Worm (Caenorhabditis elegans) whole organism, L4 larva: Measurements from ENCODE around the gene cmd-1.

Source experiments
- F44E2.7 ChIP-seq: fragments of 200-800 bp; sonication (Bioruptor generic); IDR thresholded peaks from 2 replicates; pipeline ENCODE4 v2.1.2; 2022; ENCODE audit warnings: missing genetic modification characterization, missing compliant biosample characterization
- F49E8.2 ChIP-seq: sonication (generic microtip); optimal IDR thresholded peaks from 2 replicates; lab custom pipeline; 2016; ENCODE audit warnings: missing compliant biosample characterization, mild to moderate bottlenecking, missing genetic modification characterization, borderline replicate concordance
- T26A8.4 ChIP-seq: fragments of 200-800 bp; sonication (Bioruptor generic); IDR thresholded peaks from 2 replicates; pipeline ENCODE4 v1.3.6; 2022; ENCODE audit warnings: missing genetic modification characterization, missing compliant biosample characterization
- Y48G9A.11 ChIP-seq: fragments of 200-800 bp; sonication (Bioruptor generic); IDR thresholded peaks from 2 replicates; pipeline ENCODE4 v1.3.6; 2022; ENCODE audit warnings: missing genetic modification reagents, missing genetic modification characterization, missing compliant biosample characterization
- aly-2 ChIP-seq: sonication (generic microtip); optimal IDR thresholded peaks from 2 replicates; lab custom pipeline; 2018; ENCODE audit warnings: missing biosample characterization, missing genetic modification characterization
- ceh-20 ChIP-seq: fragments of 200-800 bp; sonication (Bioruptor generic); IDR thresholded peaks from 2 replicates; pipeline ENCODE4 v1.3.6; 2022; ENCODE audit warnings: missing genetic modification reagents, missing genetic modification characterization, missing compliant biosample characterization
- ceh-32 ChIP-seq: sonication (generic microtip); optimal IDR thresholded peaks from 2 replicates; lab custom pipeline; 2016; ENCODE audit warnings: mild to moderate bottlenecking, missing genetic modification characterization, missing compliant biosample characterization; ENCODE audit not compliant: poor library complexity
- ceh-82 ChIP-seq: sonication (generic microtip); optimal IDR thresholded peaks from 2 replicates; lab custom pipeline; 2017; ENCODE audit warnings: missing biosample characterization, missing genetic modification characterization
- cey-2 ChIP-seq: sonication (generic microtip); optimal IDR thresholded peaks from 3 replicates; lab custom pipeline; 2017; ENCODE audit warnings: missing genetic modification characterization, mild to moderate bottlenecking, missing compliant biosample characterization, antibody characterized with exemption, borderline replicate concordance; ENCODE audit not compliant: insufficient read depth
- ctbp-1 ChIP-seq: fragments of 200-800 bp; sonication (Bioruptor generic); IDR thresholded peaks from 2 replicates; pipeline ENCODE4 v1.3.6; 2022; ENCODE audit warnings: missing genetic modification reagents, missing genetic modification characterization, missing compliant biosample characterization
- daf-16 ChIP-seq, 3 experiments: sonication (generic microtip); optimal IDR thresholded peaks; 2 replicates each; lab custom pipeline; 2016 to 2017; ENCODE audit warnings: missing genetic modification characterization in 3 of 3, missing genetic modification reagents in 3 of 3, mild to moderate bottlenecking in 2 of 3, missing compliant biosample characterization in 2 of 3, missing biosample characterization in 1 of 3, moderate library complexity in 1 of 3
- daf-19 ChIP-seq: fragments of 200-800 bp; sonication (Bioruptor generic); conservative IDR thresholded peaks from 2 replicates; pipeline ENCODE4 v1.3.6; 2022; ENCODE audit warnings: missing genetic modification characterization, missing compliant biosample characterization
- daf-8 ChIP-seq: fragments of 200-800 bp; sonication (Bioruptor generic); IDR thresholded peaks from 2 replicates; pipeline ENCODE4 v1.3.6; 2022; ENCODE audit warnings: missing genetic modification characterization, missing compliant biosample characterization
- dmd-6 ChIP-seq: fragments of 200-800 bp; sonication (Bioruptor generic); IDR thresholded peaks from 2 replicates; pipeline ENCODE4 v1.3.6; 2022; ENCODE audit warnings: missing genetic modification reagents, missing genetic modification characterization, missing compliant biosample characterization
- dmd-8 ChIP-seq: fragments of 200-800 bp; sonication (Bioruptor generic); IDR thresholded peaks from 2 replicates; pipeline ENCODE4 v1.3.6; 2022; ENCODE audit warnings: missing genetic modification characterization, missing compliant biosample characterization
- dpl-1 ChIP-seq: fragments of 150-350 bp; optimal IDR thresholded peaks from 2 replicates; lab custom pipeline; 2014; ENCODE audit warnings: missing biosample characterization, missing genetic modification reagents, missing genetic modification characterization
- egl-43 ChIP-seq: fragments of 200-800 bp; sonication (Bioruptor generic); IDR thresholded peaks from 2 replicates; pipeline ENCODE4 v1.3.6; 2022; ENCODE audit warnings: missing genetic modification reagents, missing genetic modification characterization, missing compliant biosample characterization
- fkh-10 ChIP-seq: fragments of 150-350 bp; optimal IDR thresholded peaks from 2 replicates; lab custom pipeline; 2014; ENCODE audit warnings: missing biosample characterization, missing genetic modification reagents, missing genetic modification characterization
- gei-8 ChIP-seq: fragments of 200-800 bp; sonication (Bioruptor generic); optimal IDR thresholded peaks from 2 replicates; lab custom pipeline; 2018; ENCODE audit warnings: mild to moderate bottlenecking, missing genetic modification characterization, missing compliant biosample characterization
- hlh-11 ChIP-seq: fragments of 200-800 bp; sonication (Bioruptor generic); optimal IDR thresholded peaks from 2 replicates; lab custom pipeline; 2018; ENCODE audit warnings: mild to moderate bottlenecking, missing genetic modification characterization, missing compliant biosample characterization
- hlh-30 ChIP-seq: sonication (generic microtip); optimal IDR thresholded peaks from 2 replicates; lab custom pipeline; 2017; ENCODE audit warnings: antibody characterized with exemption, mild to moderate bottlenecking, missing genetic modification characterization, missing compliant biosample characterization; ENCODE audit not compliant: insufficient read depth
- jun-1 ChIP-seq: fragments of 150-350 bp; optimal IDR thresholded peaks from 2 replicates; lab custom pipeline; 2014; ENCODE audit warnings: missing biosample characterization, missing genetic modification reagents, missing genetic modification characterization
- lim-7 ChIP-seq: fragments of 200-800 bp; sonication (Bioruptor generic); IDR thresholded peaks from 2 replicates; pipeline ENCODE4 v1.3.6; 2022; ENCODE audit warnings: missing genetic modification characterization, missing compliant biosample characterization
- lin-1 ChIP-seq: fragments of 200-800 bp; sonication (Bioruptor generic); IDR thresholded peaks from 2 replicates; pipeline ENCODE4 v1.3.6; 2022; ENCODE audit warnings: missing genetic modification reagents, missing genetic modification characterization, missing compliant biosample characterization
- lin-15B ChIP-seq: fragments of 150-350 bp; sonication (generic microtip); optimal IDR thresholded peaks from 3 replicates; lab custom pipeline; 2014; ENCODE audit warnings: missing biosample characterization, missing genetic modification characterization
- lin-29 ChIP-seq: fragments of 200-800 bp; sonication (Bioruptor generic); IDR thresholded peaks from 2 replicates; pipeline ENCODE4 v1.3.6; 2022; ENCODE audit warnings: missing genetic modification reagents, missing genetic modification characterization, missing compliant biosample characterization
- lin-38 ChIP-seq: fragments of 200-800 bp; sonication (Bioruptor generic); IDR thresholded peaks from 2 replicates; pipeline ENCODE4 v1.3.6; 2022; ENCODE audit warnings: missing genetic modification reagents, missing genetic modification characterization, missing compliant biosample characterization
- lin-39 ChIP-seq: fragments of 150-350 bp; optimal IDR thresholded peaks from 2 replicates; lab custom pipeline; 2014; ENCODE audit warnings: missing biosample characterization, missing genetic modification reagents, missing genetic modification characterization
- lsy-2 ChIP-seq, 2 experiments: fragments of 150-350 bp in 1 of 2; sonication (generic microtip) in 1 of 2; optimal IDR thresholded peaks; 2 replicates each; lab custom pipeline; 2014 to 2017; ENCODE audit warnings: missing biosample characterization in 2 of 2, missing genetic modification characterization in 2 of 2
- mdl-1 ChIP-seq, 2 experiments: fragments of 150-350 bp in 1 of 2; sonication (generic microtip) in 1 of 2; optimal IDR thresholded peaks; 2 replicates each; lab custom pipeline; 2014 to 2017; ENCODE audit warnings: missing biosample characterization in 2 of 2, missing genetic modification characterization in 2 of 2
- mdt-29 ChIP-seq: fragments of 200-800 bp; sonication (Bioruptor generic); IDR thresholded peaks from 2 replicates; pipeline ENCODE4 v1.3.6; 2022; ENCODE audit warnings: missing genetic modification reagents, missing genetic modification characterization, missing compliant biosample characterization
- mes-2 ChIP-seq: sonication (generic microtip); optimal IDR thresholded peaks from 2 replicates; lab custom pipeline; 2016; ENCODE audit warnings: missing genotype, mild to moderate bottlenecking, missing genetic modification characterization, missing compliant biosample characterization; ENCODE audit not compliant: poor library complexity, severe bottlenecking
- mxl-2 ChIP-seq: fragments of 200-800 bp; sonication (Bioruptor generic); conservative IDR thresholded peaks from 2 replicates; pipeline ENCODE4 v1.3.6; 2022; ENCODE audit warnings: missing genetic modification reagents, missing genetic modification characterization, missing compliant biosample characterization
- mxl-3 ChIP-seq: fragments of 200-800 bp; sonication (Bioruptor generic); optimal IDR thresholded peaks from 2 replicates; lab custom pipeline; 2018; ENCODE audit warnings: mild to moderate bottlenecking, missing genetic modification characterization, missing compliant biosample characterization
- nhr-10 ChIP-seq: fragments of 150-350 bp; optimal IDR thresholded peaks from 2 replicates; lab custom pipeline; 2014; ENCODE audit warnings: missing biosample characterization, missing genetic modification characterization
- nhr-102 ChIP-seq: sonication (generic microtip); optimal IDR thresholded peaks from 2 replicates; lab custom pipeline; 2016; ENCODE audit warnings: mild to moderate bottlenecking, missing genetic modification characterization, moderate library complexity, missing compliant biosample characterization
- nhr-237 ChIP-seq: sonication (generic microtip); optimal IDR thresholded peaks from 2 replicates; lab custom pipeline; 2017; ENCODE audit warnings: missing biosample characterization, missing genetic modification characterization
- nhr-25 ChIP-seq: sonication (generic microtip); optimal IDR thresholded peaks from 2 replicates; lab custom pipeline; 2017; ENCODE audit warnings: missing genetic modification characterization, mild to moderate bottlenecking, missing compliant biosample characterization, antibody characterized with exemption, moderate library complexity, borderline replicate concordance; ENCODE audit not compliant: insufficient read depth
- nhr-42 ChIP-seq: fragments of 200-800 bp; sonication (Bioruptor generic); IDR thresholded peaks from 2 replicates; pipeline ENCODE4 v1.3.6; 2022; ENCODE audit warnings: missing genetic modification characterization, missing compliant biosample characterization
- php-3 ChIP-seq: fragments of 200-800 bp; sonication (Bioruptor generic); IDR thresholded peaks from 2 replicates; pipeline ENCODE4 v1.3.6; 2022; ENCODE audit warnings: missing genetic modification reagents, missing genetic modification characterization, missing compliant biosample characterization
- pqm-1 ChIP-seq: sonication (generic microtip); optimal IDR thresholded peaks from 2 replicates; lab custom pipeline; 2017; ENCODE audit warnings: missing biosample characterization, missing genetic modification characterization
- rbr-2 ChIP-seq: sonication (generic microtip); optimal IDR thresholded peaks from 2 replicates; lab custom pipeline; 2016; ENCODE audit warnings: missing genotype, missing genetic modification characterization, missing compliant biosample characterization
- set-16 ChIP-seq: fragments of 200-800 bp; sonication (Bioruptor generic); IDR thresholded peaks from 2 replicates; pipeline ENCODE4 v1.3.6; 2022; ENCODE audit warnings: missing genetic modification reagents, missing genetic modification characterization, missing compliant biosample characterization
- snpc-1.2 ChIP-seq: fragments of 200-800 bp; sonication (Bioruptor generic); IDR thresholded peaks from 2 replicates; pipeline ENCODE4 v1.3.6; 2022; ENCODE audit warnings: missing genetic modification reagents, missing genetic modification characterization, missing compliant biosample characterization
- spr-3 ChIP-seq: fragments of 200-800 bp; sonication (Bioruptor generic); optimal IDR thresholded peaks from 2 replicates; lab custom pipeline; 2018; ENCODE audit warnings: mild to moderate bottlenecking, missing genetic modification characterization, missing compliant biosample characterization
- unc-130 ChIP-seq: sonication (generic microtip); optimal IDR thresholded peaks from 2 replicates; lab custom pipeline; 2016; ENCODE audit warnings: missing genetic modification reagents, missing genetic modification characterization, missing compliant biosample characterization
- zfp-2 ChIP-seq: sonication (generic microtip); optimal IDR thresholded peaks from 2 replicates; lab custom pipeline; 2016; ENCODE audit warnings: mild to moderate bottlenecking, missing genetic modification characterization, missing compliant biosample characterization
- zip-11 ChIP-seq: fragments of 200-800 bp; sonication (Bioruptor generic); IDR thresholded peaks from 2 replicates; pipeline ENCODE4 v1.3.6; 2022; ENCODE audit warnings: missing genetic modification characterization, missing compliant biosample characterization
- ztf-11 ChIP-seq: fragments of 150-350 bp; optimal IDR thresholded peaks from 2 replicates; lab custom pipeline; 2014; ENCODE audit warnings: missing biosample characterization, missing genetic modification characterization

cmd-1 gene

ce11 chrV:1151324-1151742 lies 4.7 kb upstream of the cmd-1 start (continued):
- TF ChIP-seq lin-15B (tag; lab: Kevin White, UChicago) (no peak), nhr-25 (tag; lab: Kevin White, UChicago) (peak; percentile 45), rbr-2 (tag; lab: Kevin White, UChicago) (peak; percentile 99), php-3 (peak; percentile 95), gei-8 (GFP tag; lab: Kevin White, UChicago) (peak; percentile 98), spr-3 (peak; percentile 96), F49E8.2 (tag; lab: Kevin White, UChicago) (no peak), daf-8 (GFP tag; lab: Robert Waterston, UW) (peak; percentile 96), Y48G9A.11 (no peak), mdt-29 (peak; percentile 99), unc-130 (GFP tag; lab: Kevin White, UChicago) (peak; percentile 44), mdl-1 (tag; optimal IDR thresholded peaks at IDR 0.05; lab: Kevin White, UChicago) (peak; percentile 96), cey-2 (tag; lab: Kevin White, UChicago) (no peak), mxl-2 (GFP tag; lab: Robert Waterston, UW) (peak; percentile 89), pqm-1 (peak; percentile 71), jun-1 (tag; lab: Kevin White, UChicago) (peak; percentile 96), nhr-237 (tag; lab: Kevin White, UChicago) (peak; percentile 81), dmd-8 (GFP tag; lab: Robert Waterston, UW) (peak; percentile 77), daf-19 (no peak), dpl-1 (GFP tag; lab: Kevin White, UChicago) (peak; percentile 80), zip-11 (no peak), ceh-82 (tag; lab: Kevin White, UChicago) (no peak), mxl-3 (GFP tag; lab: Kevin White, UChicago) (peak; percentile 98), lin-39 (tag; lab: Kevin White, UChicago) (peak; percentile 3), lin-1 (GFP tag; lab: Robert Waterston, UW) (peak; percentile 97), ceh-32 (tag; lab: Kevin White, UChicago) (peak; percentile 89), T26A8.4 (GFP tag; lab: Robert Waterston, UW) (peak; percentile 99), lim-7 (GFP tag; lab: Robert Waterston, UW) (peak; percentile 57), F44E2.7 (GFP tag; lab: Robert Waterston, UW) (peak; percentile 63; the same call in 1 of the 2 replicates), lsy-2 (tag; optimal IDR thresholded peaks at IDR 0.05; lab: Kevin White, UChicago) (peak; percentile 93 to 95), hlh-11 (peak; percentile 100), nhr-102 (tag; lab: Kevin White, UChicago) (peak; percentile 98), aly-2 (no peak)

- no peak for TF ChIP-seq nhr-42 (GFP tag; lab: Robert Waterston, UW)
- no peak for TF ChIP-seq set-16
- TF ChIP-seq daf-8 (GFP tag; lab: Robert Waterston, UW): no peak
- TF ChIP-seq hlh-30 (tag; lab: Kevin White, UChicago): peak; percentile 55
- TF ChIP-seq egl-43 (GFP tag; lab: Robert Waterston, UW): no peak
- TF ChIP-seq ceh-20 (GFP tag; lab: Robert Waterston, UW): peak; percentile 17; the same call in 1 of the 2 replicates
These were observed 4.2 kb upstream of the cmd-1 start for ce11 chrV:1151830-1152229.

DNA sequence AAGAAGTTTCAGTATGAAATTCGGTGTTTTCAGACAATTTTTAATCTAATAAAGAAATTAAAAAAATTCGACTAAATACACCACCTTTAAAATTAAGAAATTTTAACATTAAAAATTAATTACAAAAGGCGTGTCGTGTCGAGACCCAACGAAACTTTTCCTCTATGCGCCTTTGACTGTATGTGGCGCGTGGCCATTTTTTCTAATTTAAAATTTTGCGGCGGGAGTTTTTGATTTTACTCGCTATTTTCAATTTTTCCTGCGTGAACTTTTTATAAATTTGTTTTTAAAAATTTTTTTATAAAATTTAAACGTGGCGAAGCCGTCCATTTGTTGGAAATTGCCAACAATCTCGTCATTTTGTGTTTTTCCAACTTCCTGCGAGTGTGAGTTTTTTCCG lies 3.3 kb upstream of the cmd-1 start:
- TF ChIP-seq fkh-10 (no peak), snpc-1.2 (GFP tag; lab: Robert Waterston, UW) (0 out of 2 replicates have a peak, but pooled peaks have one; percentile 15), mdt-29 (no peak), F49E8.2 (tag; lab: Kevin White, UChicago) (peak; percentile 26), mes-2 (no peak), lin-29 (GFP tag; lab: Robert Waterston, UW) (no peak), zfp-2 (tag; lab: Kevin White, UChicago) (no peak), ztf-11 (tag; lab: Kevin White, UChicago) (no peak), daf-16 (GFP tag; optimal IDR thresholded peaks at IDR 0.05; lab: Kevin White, UChicago) (no peak), daf-16 (tag; optimal IDR thresholded peaks at IDR 0.05; lab: Kevin White, UChicago) (no peak), ctbp-1 (no peak), dmd-6 (GFP tag; lab: Robert Waterston, UW) (no peak), nhr-10 (tag; lab: Kevin White, UChicago) (no peak), lin-38 (GFP tag; lab: Robert Waterston, UW) (peak; percentile 62)
